Worm (Caenorhabditis elegans) whole organism, young adult: Measurements from ENCODE around the gene K08F8.7.

Source experiments
- C06A6.2 ChIP-seq: fragments of 200-800 bp; sonication (Bioruptor generic); conservative IDR thresholded peaks from 2 replicates; pipeline ENCODE4 v1.3.6; 2022; ENCODE audit warnings: missing genetic modification characterization, missing compliant biosample characterization
- C17E4.6 ChIP-seq: fragments of 200-800 bp; sonication (Bioruptor generic); IDR thresholded peaks from 2 replicates; pipeline ENCODE4 v1.3.6; 2022; ENCODE audit warnings: missing genetic modification reagents, missing genetic modification characterization, missing compliant biosample characterization
- F57C9.4 ChIP-seq: sonication (generic microtip); optimal IDR thresholded peaks from 2 replicates; lab custom pipeline; 2017; ENCODE audit warnings: mild to moderate bottlenecking, missing genetic modification characterization, missing compliant biosample characterization
- athp-1 ChIP-seq: sonication (generic microtip); optimal IDR thresholded peaks from 2 replicates; lab custom pipeline; 2017; ENCODE audit warnings: mild to moderate bottlenecking, missing genetic modification characterization, missing compliant biosample characterization
- attf-3 ChIP-seq: fragments of 200-800 bp; sonication (Bioruptor generic); conservative IDR thresholded peaks from 2 replicates; pipeline ENCODE4 v1.3.6; 2022; ENCODE audit warnings: missing genetic modification reagents, missing genetic modification characterization, missing compliant biosample characterization
- ceh-100 ChIP-seq: fragments of 200-800 bp; sonication (Bioruptor generic); IDR thresholded peaks from 2 replicates; pipeline ENCODE4 v1.3.6; 2022; ENCODE audit warnings: missing genetic modification reagents, missing genetic modification characterization, missing compliant biosample characterization
- efl-1 ChIP-seq: fragments of 150-350 bp; optimal IDR thresholded peaks from 2 replicates; lab custom pipeline; 2014; ENCODE audit warnings: missing biosample characterization, missing genetic modification reagents, missing genetic modification characterization
- let-607 ChIP-seq, 2 experiments: fragments of 200-800 bp in 1 of 2; sonication (Bioruptor generic) in 1 of 2; sonication (generic microtip) in 1 of 2; optimal IDR thresholded peaks; 2 replicates each; lab custom pipeline; 2016 to 2018; ENCODE audit warnings: mild to moderate bottlenecking in 2 of 2, missing compliant biosample characterization in 2 of 2, missing genetic modification characterization in 2 of 2, moderate library complexity in 2 of 2, missing genotype in 1 of 2
- mes-4 ChIP-seq: sonication (generic microtip); optimal IDR thresholded peaks from 2 replicates; lab custom pipeline; 2016; ENCODE audit warnings: missing genotype, missing genetic modification characterization, missing compliant biosample characterization
- nfya-1 ChIP-seq: sonication (generic microtip); optimal IDR thresholded peaks from 2 replicates; lab custom pipeline; 2017; ENCODE audit warnings: antibody characterized with exemption, missing compliant biosample characterization, missing genetic modification characterization, borderline replicate concordance; ENCODE audit not compliant: insufficient read depth
- pha-4 ChIP-seq: fragments of 150-350 bp; sonication (generic microtip); optimal IDR thresholded peaks from 2 replicates; lab custom pipeline; 2014; ENCODE audit warnings: missing biosample characterization, missing genetic modification reagents, missing genetic modification characterization
- somi-1 ChIP-seq: fragments of 200-800 bp; sonication (Bioruptor generic); optimal IDR thresholded peaks from 2 replicates; lab custom pipeline; 2018; ENCODE audit warnings: mild to moderate bottlenecking, missing genetic modification characterization, missing compliant biosample characterization
- ztf-28 ChIP-seq: fragments of 200-800 bp; sonication (Bioruptor generic); IDR thresholded peaks from 2 replicates; pipeline ENCODE4 v1.3.6; 2022; ENCODE audit warnings: missing genetic modification reagents, missing genetic modification characterization, missing compliant biosample characterization

- TF ChIP-seq C17E4.6 (no peak), somi-1 (no peak), F57C9.4 (tag; lab: Kevin White, UChicago) (no peak), C06A6.2 (no peak), attf-3 (no peak), nfya-1 (no peak), ztf-28 (GFP tag; lab: Robert Waterston, UW) (no peak), let-607 (tag; optimal IDR thresholded peaks at IDR 0.05; lab: Kevin White, UChicago) (no peak), pha-4 (tag; lab: Kevin White, UChicago) (no peak), athp-1 (no peak), mes-4 (tag; lab: Kevin White, UChicago) (no peak), efl-1 (GFP tag; lab: Kevin White, UChicago) (no peak), ceh-100 (no peak)
These were observed 15.5 kb upstream of the K08F8.7 start, which contains the start of gene let-19 for ce11 chrII:8770675-8771074.
